Worm (Caenorhabditis elegans) whole organism, L4 larva: ENCODE measurements around the gene sru-1.

Source experiments
- R02D3.7 ChIP-seq: fragments of 150-350 bp; sonication (generic microtip); optimal IDR thresholded peaks from 3 replicates; lab custom pipeline; 2014; ENCODE audit warnings: missing biosample characterization, missing genetic modification characterization
- Y48G9A.11 ChIP-seq: fragments of 200-800 bp; sonication (Bioruptor generic); IDR thresholded peaks from 2 replicates; pipeline ENCODE4 v1.3.6; 2022; ENCODE audit warnings: missing genetic modification reagents, missing genetic modification characterization, missing compliant biosample characterization
- Y5F2A.4 ChIP-seq: fragments of 200-800 bp; sonication (Bioruptor generic); optimal IDR thresholded peaks from 2 replicates; lab custom pipeline; 2018; ENCODE audit warnings: mild to moderate bottlenecking, missing genetic modification characterization, missing compliant biosample characterization
- ama-1 ChIP-seq: fragments of 150-350 bp; optimal IDR thresholded peaks from 2 replicates; lab custom pipeline; 2014; ENCODE audit warnings: inconsistent platforms, mixed read lengths
- attf-4 ChIP-seq: sonication (generic microtip); optimal IDR thresholded peaks from 3 replicates; lab custom pipeline; 2017; ENCODE audit warnings: missing biosample characterization, missing genetic modification characterization
- ceh-20 ChIP-seq: fragments of 200-800 bp; sonication (Bioruptor generic); IDR thresholded peaks from 2 replicates; pipeline ENCODE4 v1.3.6; 2022; ENCODE audit warnings: missing genetic modification reagents, missing genetic modification characterization, missing compliant biosample characterization
- daf-16 ChIP-seq, 3 experiments: sonication (generic microtip); optimal IDR thresholded peaks; 2 replicates each; lab custom pipeline; 2016 to 2017; ENCODE audit warnings: missing genetic modification characterization in 3 of 3, missing genetic modification reagents in 3 of 3, mild to moderate bottlenecking in 2 of 3, missing compliant biosample characterization in 2 of 3, missing biosample characterization in 1 of 3, moderate library complexity in 1 of 3
- dmd-6 ChIP-seq: fragments of 200-800 bp; sonication (Bioruptor generic); IDR thresholded peaks from 2 replicates; pipeline ENCODE4 v1.3.6; 2022; ENCODE audit warnings: missing genetic modification reagents, missing genetic modification characterization, missing compliant biosample characterization
- dmd-8 ChIP-seq: fragments of 200-800 bp; sonication (Bioruptor generic); IDR thresholded peaks from 2 replicates; pipeline ENCODE4 v1.3.6; 2022; ENCODE audit warnings: missing genetic modification characterization, missing compliant biosample characterization
- dve-1 ChIP-seq: sonication (generic microtip); optimal IDR thresholded peaks from 2 replicates; lab custom pipeline; 2017; ENCODE audit warnings: antibody characterized with exemption, mild to moderate bottlenecking, missing genetic modification characterization, missing compliant biosample characterization; ENCODE audit not compliant: insufficient read depth
- egl-27 ChIP-seq: sonication (generic microtip); optimal IDR thresholded peaks from 3 replicates; lab custom pipeline; 2017; ENCODE audit warnings: missing biosample characterization, missing genetic modification reagents, missing genetic modification characterization
- egl-43 ChIP-seq: fragments of 200-800 bp; sonication (Bioruptor generic); IDR thresholded peaks from 2 replicates; pipeline ENCODE4 v1.3.6; 2022; ENCODE audit warnings: missing genetic modification reagents, missing genetic modification characterization, missing compliant biosample characterization
- fkh-10 ChIP-seq: fragments of 150-350 bp; optimal IDR thresholded peaks from 2 replicates; lab custom pipeline; 2014; ENCODE audit warnings: missing biosample characterization, missing genetic modification reagents, missing genetic modification characterization
- hif-1 ChIP-seq, 2 experiments: sonication (generic microtip); optimal IDR thresholded peaks; 2 replicates each; lab custom pipeline; 2016 to 2017; ENCODE audit warnings: missing compliant biosample characterization in 2 of 2, missing genetic modification characterization in 2 of 2, missing genetic modification reagents in 2 of 2, missing genotype in 2 of 2, mild to moderate bottlenecking in 1 of 2
- hlh-30 ChIP-seq: sonication (generic microtip); optimal IDR thresholded peaks from 2 replicates; lab custom pipeline; 2017; ENCODE audit warnings: antibody characterized with exemption, mild to moderate bottlenecking, missing genetic modification characterization, missing compliant biosample characterization; ENCODE audit not compliant: insufficient read depth
- hmg-1.1 ChIP-seq: fragments of 200-800 bp; sonication (Bioruptor generic); IDR thresholded peaks from 2 replicates; pipeline ENCODE4 v1.3.6; 2022; ENCODE audit warnings: missing genetic modification reagents, missing genetic modification characterization, missing compliant biosample characterization
- lin-1 ChIP-seq: fragments of 200-800 bp; sonication (Bioruptor generic); IDR thresholded peaks from 2 replicates; pipeline ENCODE4 v1.3.6; 2022; ENCODE audit warnings: missing genetic modification reagents, missing genetic modification characterization, missing compliant biosample characterization
- lin-29 ChIP-seq: fragments of 200-800 bp; sonication (Bioruptor generic); IDR thresholded peaks from 2 replicates; pipeline ENCODE4 v1.3.6; 2022; ENCODE audit warnings: missing genetic modification reagents, missing genetic modification characterization, missing compliant biosample characterization
- lin-38 ChIP-seq: fragments of 200-800 bp; sonication (Bioruptor generic); IDR thresholded peaks from 2 replicates; pipeline ENCODE4 v1.3.6; 2022; ENCODE audit warnings: missing genetic modification reagents, missing genetic modification characterization, missing compliant biosample characterization
- lin-39 ChIP-seq: fragments of 150-350 bp; optimal IDR thresholded peaks from 2 replicates; lab custom pipeline; 2014; ENCODE audit warnings: missing biosample characterization, missing genetic modification reagents, missing genetic modification characterization
- lsy-2 ChIP-seq, 2 experiments: fragments of 150-350 bp in 1 of 2; sonication (generic microtip) in 1 of 2; optimal IDR thresholded peaks; 2 replicates each; lab custom pipeline; 2014 to 2017; ENCODE audit warnings: missing biosample characterization in 2 of 2, missing genetic modification characterization in 2 of 2
- madf-9 ChIP-seq: fragments of 200-800 bp; sonication (Bioruptor generic); conservative IDR thresholded peaks from 2 replicates; pipeline ENCODE4 v1.3.6; 2022; ENCODE audit warnings: missing genetic modification reagents, missing genetic modification characterization, missing compliant biosample characterization
- mep-1 ChIP-seq: fragments of 150-350 bp; sonication (generic microtip); optimal IDR thresholded peaks from 3 replicates; lab custom pipeline; 2014; ENCODE audit warnings: missing biosample characterization, missing genetic modification characterization
- mes-2 ChIP-seq: sonication (generic microtip); optimal IDR thresholded peaks from 2 replicates; lab custom pipeline; 2016; ENCODE audit warnings: missing genotype, mild to moderate bottlenecking, missing genetic modification characterization, missing compliant biosample characterization; ENCODE audit not compliant: poor library complexity, severe bottlenecking
- mxl-2 ChIP-seq: fragments of 200-800 bp; sonication (Bioruptor generic); conservative IDR thresholded peaks from 2 replicates; pipeline ENCODE4 v1.3.6; 2022; ENCODE audit warnings: missing genetic modification reagents, missing genetic modification characterization, missing compliant biosample characterization
- mxl-3 ChIP-seq: fragments of 200-800 bp; sonication (Bioruptor generic); optimal IDR thresholded peaks from 2 replicates; lab custom pipeline; 2018; ENCODE audit warnings: mild to moderate bottlenecking, missing genetic modification characterization, missing compliant biosample characterization
- nhr-102 ChIP-seq: sonication (generic microtip); optimal IDR thresholded peaks from 2 replicates; lab custom pipeline; 2016; ENCODE audit warnings: mild to moderate bottlenecking, missing genetic modification characterization, moderate library complexity, missing compliant biosample characterization
- nhr-111 ChIP-seq: fragments of 200-800 bp; sonication (Bioruptor generic); optimal IDR thresholded peaks from 2 replicates; lab custom pipeline; 2018; ENCODE audit warnings: mild to moderate bottlenecking, missing genetic modification characterization, missing compliant biosample characterization
- nhr-28 ChIP-seq: fragments of 150-350 bp; optimal IDR thresholded peaks from 2 replicates; lab custom pipeline; 2014; ENCODE audit warnings: missing biosample characterization, missing genetic modification characterization
- nhr-48 ChIP-seq: sonication (generic microtip); optimal IDR thresholded peaks from 2 replicates; lab custom pipeline; 2016; ENCODE audit warnings: mild to moderate bottlenecking, missing genetic modification characterization, missing compliant biosample characterization
- nhr-77 ChIP-seq: fragments of 150-350 bp; optimal IDR thresholded peaks from 2 replicates; lab custom pipeline; 2014; ENCODE audit warnings: missing biosample characterization, missing genetic modification characterization
- pqm-1 ChIP-seq: sonication (generic microtip); optimal IDR thresholded peaks from 2 replicates; lab custom pipeline; 2017; ENCODE audit warnings: missing biosample characterization, missing genetic modification characterization
- set-16 ChIP-seq: fragments of 200-800 bp; sonication (Bioruptor generic); IDR thresholded peaks from 2 replicates; pipeline ENCODE4 v1.3.6; 2022; ENCODE audit warnings: missing genetic modification reagents, missing genetic modification characterization, missing compliant biosample characterization
- skn-1 ChIP-seq: fragments of 150-350 bp; optimal IDR thresholded peaks from 2 replicates; lab custom pipeline; 2014; ENCODE audit warnings: missing biosample characterization, missing genetic modification characterization
- snpc-1.2 ChIP-seq: fragments of 200-800 bp; sonication (Bioruptor generic); IDR thresholded peaks from 2 replicates; pipeline ENCODE4 v1.3.6; 2022; ENCODE audit warnings: missing genetic modification reagents, missing genetic modification characterization, missing compliant biosample characterization
- spr-3 ChIP-seq: fragments of 200-800 bp; sonication (Bioruptor generic); optimal IDR thresholded peaks from 2 replicates; lab custom pipeline; 2018; ENCODE audit warnings: mild to moderate bottlenecking, missing genetic modification characterization, missing compliant biosample characterization
- tra-1 ChIP-seq: fragments of 200-800 bp; sonication (Bioruptor generic); IDR thresholded peaks from 2 replicates; pipeline ENCODE4 v1.3.6; 2022; ENCODE audit warnings: missing genetic modification reagents, missing genetic modification characterization, missing compliant biosample characterization
- unc-130 ChIP-seq: sonication (generic microtip); optimal IDR thresholded peaks from 2 replicates; lab custom pipeline; 2016; ENCODE audit warnings: missing genetic modification reagents, missing genetic modification characterization, missing compliant biosample characterization
- unc-39 ChIP-seq: sonication (generic microtip); optimal IDR thresholded peaks from 2 replicates; lab custom pipeline; 2017; ENCODE audit warnings: missing biosample characterization, missing genetic modification characterization
- unc-62 ChIP-seq, 3 experiments: fragments of 150-350 bp in 1 of 3; sonication (generic microtip); optimal IDR thresholded peaks in 2 of 3; peaks in 1 of 3; 1 replicate in 1 of 3; 2 replicates in 2 of 3; lab custom pipeline; 2014 to 2017; ENCODE audit warnings: missing biosample characterization in 3 of 3, missing genetic modification characterization in 3 of 3, missing genetic modification reagents in 3 of 3, missing genotype in 1 of 3
- zfp-2 ChIP-seq: sonication (generic microtip); optimal IDR thresholded peaks from 2 replicates; lab custom pipeline; 2016; ENCODE audit warnings: mild to moderate bottlenecking, missing genetic modification characterization, missing compliant biosample characterization
- zfp-3 ChIP-seq: fragments of 200-800 bp; sonication (Bioruptor generic); conservative IDR thresholded peaks from 2 replicates; pipeline ENCODE4 v1.3.6; 2022; ENCODE audit warnings: missing genetic modification reagents, missing genetic modification characterization, missing compliant biosample characterization
- ztf-11 ChIP-seq: fragments of 150-350 bp; optimal IDR thresholded peaks from 2 replicates; lab custom pipeline; 2014; ENCODE audit warnings: missing biosample characterization, missing genetic modification characterization
- ztf-7 ChIP-seq: fragments of 150-350 bp; optimal IDR thresholded peaks from 2 replicates; lab custom pipeline; 2014; ENCODE audit warnings: missing biosample characterization, missing genetic modification characterization

sru-1 gene

DNA sequence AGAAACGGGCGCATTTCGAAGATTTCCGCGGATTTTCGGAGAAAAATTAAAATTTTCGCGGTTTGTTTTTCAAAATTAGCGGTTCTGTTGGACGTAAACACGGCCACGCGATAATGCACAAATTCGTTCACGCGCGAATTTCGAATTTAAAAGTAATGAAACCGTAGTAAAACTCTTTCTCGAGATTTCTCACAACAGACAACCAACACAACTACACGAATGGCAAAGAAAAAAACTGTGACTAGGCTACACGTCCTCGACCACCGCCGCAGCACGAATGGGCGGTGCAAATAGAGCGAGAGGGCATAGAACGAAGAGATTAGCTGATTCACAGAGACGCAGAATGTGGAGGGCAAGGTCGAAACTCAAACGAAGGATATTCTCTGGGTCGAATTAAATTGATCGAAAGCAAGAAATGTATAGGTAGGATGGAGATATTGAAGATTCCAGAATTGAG lies 47.5 kb upstream of the sru-1 start, which contains the start of gene idh-1 (continued):
- TF ChIP-seq nhr-48 (tag; lab: Kevin White, UChicago) (no peak), lin-29 (GFP tag; lab: Robert Waterston, UW) (peak; percentile 36; the same call in 1 of the 2 replicates), unc-130 (GFP tag; lab: Kevin White, UChicago) (peak; percentile 36), mep-1 (tag; lab: Kevin White, UChicago) (peak; percentile 41), nhr-28 (tag; lab: Kevin White, UChicago) (peak; percentile 98), skn-1 (tag; lab: Kevin White, UChicago) (no peak), set-16 (GFP tag; lab: Robert Waterston, UW) (no peak), tra-1 (GFP tag; lab: Robert Waterston, UW) (no peak), ztf-11 (tag; lab: Kevin White, UChicago) (no peak), Y48G9A.11 (GFP tag; lab: Robert Waterston, UW) (no peak), mes-2 (tag; lab: Kevin White, UChicago) (no peak), spr-3 (GFP tag; lab: Kevin White, UChicago) (no peak), lin-39 (no peak), ztf-7 (tag; lab: Kevin White, UChicago) (no peak), hmg-1.1 (GFP tag; lab: Robert Waterston, UW) (no peak; the same call in 1 of the 2 replicates), snpc-1.2 (GFP tag; lab: Robert Waterston, UW) (peak; percentile 46; the same call in 1 of the 2 replicates), attf-4 (tag; lab: Kevin White, UChicago) (no peak), daf-16 (GFP tag; optimal IDR thresholded peaks at IDR 0.05; lab: Kevin White, UChicago) (no peak), daf-16 (tag; optimal IDR thresholded peaks at IDR 0.05; lab: Kevin White, UChicago) (peak; percentile 8), egl-27 (no peak), unc-62 (GFP tag; optimal IDR thresholded peaks at IDR 0.05 in 1 of 2; lab: Kevin White, UChicago) (peak in 1 of 2 experiments; percentile 84), unc-62 (tag; optimal IDR thresholded peaks at IDR 0.05; lab: Kevin White, UChicago) (no peak), mxl-3 (peak; percentile 6), ama-1 (lab: Kevin White, UChicago) (peak; percentile 37), unc-39 (tag; lab: Kevin White, UChicago) (no peak), mxl-2 (GFP tag; lab: Robert Waterston, UW) (no peak)

DNA sequence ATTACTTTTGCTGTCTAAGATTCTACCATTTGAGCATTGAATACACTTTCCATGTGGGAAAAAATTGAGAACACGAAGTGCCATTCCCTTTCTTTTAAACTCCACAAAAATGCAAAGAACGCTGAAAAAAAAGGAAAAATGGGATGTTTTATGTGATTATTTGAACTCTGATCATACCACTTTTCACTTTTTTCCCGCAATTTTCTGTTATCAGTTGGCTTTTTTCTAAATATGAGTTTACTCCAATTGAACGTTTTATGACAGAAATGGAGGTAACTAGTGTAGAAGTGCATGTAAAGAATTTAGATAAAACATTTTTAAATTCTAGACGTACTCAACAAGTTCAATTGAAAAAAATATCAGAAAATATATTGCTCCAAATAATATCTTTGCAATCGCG lies 47.0 kb upstream of the sru-1 start:
- TF ChIP-seq dmd-6 = peak; percentile 31
- TF ChIP-seq daf-16 (GFP tag; optimal IDR thresholded peaks at IDR 0.05; lab: Kevin White, UChicago) = no peak
- peak; percentile 69 for TF ChIP-seq daf-16 (tag; optimal IDR thresholded peaks at IDR 0.05; lab: Kevin White, UChicago)
- peak; percentile 6 for TF ChIP-seq pqm-1 (tag; lab: Kevin White, UChicago)
- no peak for TF ChIP-seq ama-1 (lab: Kevin White, UChicago)
- no peak for TF ChIP-seq attf-4 (tag; lab: Kevin White, UChicago)
- TF ChIP-seq nhr-28 (tag; lab: Kevin White, UChicago) = peak; percentile 51
- TF ChIP-seq dve-1 (tag; lab: Kevin White, UChicago) = peak; percentile 47
- peak; percentile 37 for TF ChIP-seq nhr-77 (tag; lab: Kevin White, UChicago)
- TF ChIP-seq unc-39 (tag; lab: Kevin White, UChicago) = no peak

DNA sequence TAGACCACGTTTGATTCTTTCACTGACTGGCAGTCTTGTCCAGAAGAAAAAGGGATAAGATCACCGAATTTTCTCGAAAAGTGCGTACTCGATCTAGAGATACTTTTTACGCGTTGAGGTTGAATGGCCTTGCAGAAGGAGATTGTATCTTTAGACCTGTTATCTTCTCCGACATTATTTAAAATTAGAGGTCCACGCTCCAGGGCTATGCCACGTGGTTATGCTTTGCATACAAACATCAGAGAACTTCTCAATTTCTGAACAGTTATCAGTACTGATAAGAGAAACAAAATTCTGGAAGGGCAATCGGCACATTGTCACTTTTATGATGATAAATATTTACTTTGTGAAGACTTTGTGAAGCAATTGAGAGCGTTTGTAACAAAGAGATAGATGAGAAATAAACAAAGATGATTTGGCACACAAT lies 46.3 kb upstream of the sru-1 start:
- TF ChIP-seq dmd-8 (GFP tag; lab: Robert Waterston, UW) (no peak), zfp-2 (no peak), fkh-10 (GFP tag; lab: Kevin White, UChicago) (no peak), set-16 (GFP tag; lab: Robert Waterston, UW) (no peak), lin-1 (GFP tag; lab: Robert Waterston, UW) (0 out of 2 replicates have a peak, but pooled peaks have one; percentile 8), nhr-102 (peak; percentile 86), dmd-6 (peak; percentile 91), zfp-3 (GFP tag; lab: Robert Waterston, UW) (peak; percentile 75; the same call in 1 of the 2 replicates), hlh-30 (tag; lab: Kevin White, UChicago) (peak; percentile 76), hif-1 (tag; optimal IDR thresholded peaks at IDR 0.05; lab: Kevin White, UChicago) (peak in 1 of 2 experiments; percentile 19), spr-3 (GFP tag; lab: Kevin White, UChicago) (peak; percentile 5), nhr-77 (tag; lab: Kevin White, UChicago) (peak; percentile 74), ceh-20 (peak; percentile 9; the same call in 1 of the 2 replicates), mxl-2 (GFP tag; lab: Robert Waterston, UW) (no peak), nhr-111 (GFP tag; lab: Kevin White, UChicago) (no peak), Y5F2A.4 (no peak), lin-38 (peak; percentile 56), egl-27 (no peak), egl-43 (no peak), madf-9 (GFP tag; lab: Robert Waterston, UW) (0 out of 2 replicates have a peak, but pooled peaks have one; percentile 48), ama-1 (lab: Kevin White, UChicago) (no peak), lsy-2 (tag; optimal IDR thresholded peaks at IDR 0.05; lab: Kevin White, UChicago) (peak in 1 of 2 experiments; percentile 69), R02D3.7 (tag; lab: Kevin White, UChicago) (no peak)
